Fruit fly (Drosophila melanogaster): Measurements from ENCODE around the gene Adgf-C.
A peak's percentile ranks its signal among the peaks of the same experiment; 100 is the strongest.

Adgf-C gene

dm6 chr3R:13662149-13662548 lies 44.4 kb upstream of the Adgf-C start:
- TF ChIP-seq dsf (GFP tag; optimal IDR thresholded peaks at IDR 0.05; ENCODE audit: borderline replicate concordance), result no peak
- TF ChIP-seq dl (GFP tag; optimal IDR thresholded peaks at IDR 0.05; ENCODE audit: insufficient read depth in 1 of 2, partially characterized antibody in 2 of 2), result no peak
- no peak for TF ChIP-seq CG32264 (GFP tag; optimal IDR thresholded peaks at IDR 0.05)
- TF ChIP-seq psq (GFP tag; optimal IDR thresholded peaks at IDR 0.05), result no peak
- TF ChIP-seq Abd-B (GFP tag; optimal IDR thresholded peaks at IDR 0.05), result no peak
- TF ChIP-seq brk (GFP tag; optimal IDR thresholded peaks at IDR 0.05), result no peak
- TF ChIP-seq Sp1 (GFP tag; optimal IDR thresholded peaks at IDR 0.05), result no peak
- no peak for TF ChIP-seq Hr83 (GFP tag; optimal IDR thresholded peaks at IDR 0.05; ENCODE audit: poor library complexity, severe bottlenecking)
- no peak for TF ChIP-seq Dfd (GFP tag; optimal IDR thresholded peaks at IDR 0.05)
- no peak for TF ChIP-seq Hnf4 (GFP tag; optimal IDR thresholded peaks at IDR 0.05)
- TF ChIP-seq Dif (GFP tag; optimal IDR thresholded peaks at IDR 0.05; ENCODE audit: partially characterized antibody), result no peak
- no peak for TF ChIP-seq N (GFP tag; optimal IDR thresholded peaks at IDR 0.05)

dm6 chr3R:13665992-13666391 lies 40.6 kb upstream of the Adgf-C start:
- no peak for TF ChIP-seq Hr78 (GFP tag; optimal IDR thresholded peaks at IDR 0.05)

DNA sequence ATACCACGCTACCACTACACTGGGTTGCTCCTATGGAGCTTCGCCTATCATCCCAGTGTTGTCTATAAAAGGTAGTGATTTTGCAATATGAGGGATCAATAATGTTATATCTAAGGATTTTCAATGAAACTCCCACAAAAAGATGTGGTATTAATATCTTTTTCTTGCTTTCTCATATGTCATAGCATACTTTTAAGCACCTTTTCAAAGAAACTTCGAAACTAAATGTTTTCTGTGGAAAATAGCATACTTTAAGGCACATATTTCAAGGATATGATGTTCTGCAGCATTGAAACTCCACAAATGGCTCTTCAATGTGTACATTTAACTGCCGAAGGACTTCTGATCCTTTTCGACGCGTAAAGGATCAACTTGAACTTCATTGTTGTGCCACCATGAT lies 33.7 kb upstream of the Adgf-C start:
- TF ChIP-seq Hr78 (GFP tag; optimal IDR thresholded peaks at IDR 0.05) (no peak), jim (GFP tag; optimal IDR thresholded peaks at IDR 0.05) (no peak), CG32264 (GFP tag; optimal IDR thresholded peaks at IDR 0.05) (no peak), brk (GFP tag; optimal IDR thresholded peaks at IDR 0.05) (no peak), fru (GFP tag; optimal IDR thresholded peaks at IDR 0.05) (no peak), dmrt93B (GFP tag; optimal IDR thresholded peaks at IDR 0.05) (no peak), Hr83 (GFP tag; optimal IDR thresholded peaks at IDR 0.05; ENCODE audit: poor library complexity, severe bottlenecking) (no peak), CrebA (GFP tag; optimal IDR thresholded peaks at IDR 0.05; ENCODE audit: borderline replicate concordance) (no peak), OdsH (GFP tag; optimal IDR thresholded peaks at IDR 0.05) (no peak), rgr (GFP tag; optimal IDR thresholded peaks at IDR 0.05) (no peak), dl (GFP tag; optimal IDR thresholded peaks at IDR 0.05; ENCODE audit: insufficient read depth in 1 of 2, partially characterized antibody in 2 of 2) (no peak), sv (GFP tag; optimal IDR thresholded peaks at IDR 0.05) (no peak), Sp1 (GFP tag; optimal IDR thresholded peaks at IDR 0.05) (no peak), Rel (GFP tag; optimal IDR thresholded peaks at IDR 0.05) (no peak), Rel (tag; optimal IDR thresholded peaks at IDR 0.05) (no peak), Dfd (GFP tag; optimal IDR thresholded peaks at IDR 0.05) (no peak), Dif (GFP tag; optimal IDR thresholded peaks at IDR 0.05; ENCODE audit: partially characterized antibody) (no peak)

- TF ChIP-seq CG32264 (GFP tag; optimal IDR thresholded peaks at IDR 0.05) (no peak), N (GFP tag; optimal IDR thresholded peaks at IDR 0.05) (no peak), usp (GFP tag; optimal IDR thresholded peaks at IDR 0.05) (no peak), jim (GFP tag; optimal IDR thresholded peaks at IDR 0.05) (no peak), Myc (optimal IDR thresholded peaks at IDR 0.05) (peak; percentile 73)
Measured at dm6 chr3R:13674492-13675033, 32.0 kb upstream of the Adgf-C start, which contains the start of gene Task6. Gene Task6 (minus strand): TSS chr3R:13674542.

DNA sequence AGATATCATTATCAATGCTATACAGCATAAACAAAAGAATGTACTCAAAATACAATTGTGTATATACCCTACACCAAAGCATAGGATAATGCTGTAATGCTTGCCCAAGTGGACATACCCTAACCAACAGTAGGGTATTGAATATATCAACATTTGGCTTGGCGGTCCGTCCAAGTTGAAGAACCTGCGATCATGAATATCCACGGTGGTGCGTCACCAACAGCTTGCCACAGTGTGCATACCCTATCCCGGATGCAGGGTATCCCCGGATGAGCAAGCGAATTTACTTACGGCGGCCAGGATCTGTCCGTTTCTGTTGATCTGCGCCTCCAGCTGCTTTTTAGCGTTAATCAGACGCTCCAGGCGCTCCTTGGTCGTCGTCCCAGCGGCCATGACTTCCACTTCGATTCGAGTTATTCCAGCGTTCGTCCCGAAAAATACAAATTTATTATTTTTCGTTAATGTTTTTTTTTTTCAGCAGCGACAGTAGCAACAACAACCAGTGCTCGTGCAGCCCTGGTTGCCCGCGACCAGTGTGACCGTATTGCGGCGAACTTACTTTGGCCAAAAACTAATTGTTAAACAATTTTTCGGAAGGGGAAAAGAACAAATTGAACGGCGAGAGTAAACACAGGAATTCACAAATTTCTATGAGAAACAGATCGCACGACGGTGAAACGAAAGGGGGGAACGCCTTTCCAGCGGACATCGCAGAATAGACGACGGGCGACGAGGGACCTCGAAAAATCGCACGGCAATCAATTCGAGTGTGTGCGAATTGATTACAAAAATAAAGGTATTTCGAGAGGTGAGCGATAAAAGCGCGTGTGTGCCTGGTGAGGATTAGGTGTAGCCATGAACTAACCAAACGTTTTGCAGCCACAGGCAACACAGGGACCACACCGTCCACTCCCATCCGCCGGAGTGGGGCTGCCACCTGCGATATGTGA lies 30.1 kb upstream of the Adgf-C start, which contains the start of the genes Lkb1 and CG9588:
Lkb1 (plus strand) TSS at position 413 of the 950 bp plus-strand sequence.
CG9588 (minus strand) TSS at position 545 of the 950 bp plus-strand sequence.
- TF ChIP-seq OdsH (GFP tag; optimal IDR thresholded peaks at IDR 0.05) (peak; percentile 66), tai (GFP tag; optimal IDR thresholded peaks at IDR 0.05) (no peak), sage (GFP tag; optimal IDR thresholded peaks at IDR 0.05) (no peak), Myc (optimal IDR thresholded peaks at IDR 0.05) (no peak), CrebA (GFP tag; optimal IDR thresholded peaks at IDR 0.05; ENCODE audit: borderline replicate concordance) (no peak), Rel (GFP tag; optimal IDR thresholded peaks at IDR 0.05) (no peak), Rel (tag; optimal IDR thresholded peaks at IDR 0.05) (peak; percentile 79), Dfd (GFP tag; optimal IDR thresholded peaks at IDR 0.05) (no peak), jim (GFP tag; optimal IDR thresholded peaks at IDR 0.05) (peak; percentile 51), brk (GFP tag; optimal IDR thresholded peaks at IDR 0.05) (no peak), Vsx2 (GFP tag; optimal IDR thresholded peaks at IDR 0.05; ENCODE audit: partially characterized antibody) (no peak), lola (GFP tag; optimal IDR thresholded peaks at IDR 0.05) (no peak), ey (GFP tag; optimal IDR thresholded peaks at IDR 0.05) (peak; percentile 77), foxo (GFP tag; optimal IDR thresholded peaks at IDR 0.05) (peak in 1 of 2 experiments; percentile 80), h (GFP tag; optimal IDR thresholded peaks at IDR 0.05) (peak; percentile 56), pan (optimal IDR thresholded peaks at IDR 0.05) (no peak), N (GFP tag; optimal IDR thresholded peaks at IDR 0.05) (no peak), Hr78 (GFP tag; optimal IDR thresholded peaks at IDR 0.05) (no peak), CG9705 (GFP tag; optimal IDR thresholded peaks at IDR 0.05) (no peak), Sp1 (GFP tag; optimal IDR thresholded peaks at IDR 0.05) (peak; percentile 13), GATAd (GFP tag; optimal IDR thresholded peaks at IDR 0.05) (no peak), fru (GFP tag; optimal IDR thresholded peaks at IDR 0.05) (peak; percentile 69), usp (GFP tag; optimal IDR thresholded peaks at IDR 0.05) (no peak), woc (GFP tag; optimal IDR thresholded peaks at IDR 0.05) (no peak), HLH106 (tag; optimal IDR thresholded peaks at IDR 0.05) (peak; percentile 27), Dif (GFP tag; optimal IDR thresholded peaks at IDR 0.05; ENCODE audit: partially characterized antibody) (no peak), Mio (GFP tag; optimal IDR thresholded peaks at IDR 0.05) (no peak), dsf (GFP tag; optimal IDR thresholded peaks at IDR 0.05; ENCODE audit: borderline replicate concordance) (no peak)
